Worm (Caenorhabditis elegans): ENCODE results near the gene ZK757.10.

DNA sequence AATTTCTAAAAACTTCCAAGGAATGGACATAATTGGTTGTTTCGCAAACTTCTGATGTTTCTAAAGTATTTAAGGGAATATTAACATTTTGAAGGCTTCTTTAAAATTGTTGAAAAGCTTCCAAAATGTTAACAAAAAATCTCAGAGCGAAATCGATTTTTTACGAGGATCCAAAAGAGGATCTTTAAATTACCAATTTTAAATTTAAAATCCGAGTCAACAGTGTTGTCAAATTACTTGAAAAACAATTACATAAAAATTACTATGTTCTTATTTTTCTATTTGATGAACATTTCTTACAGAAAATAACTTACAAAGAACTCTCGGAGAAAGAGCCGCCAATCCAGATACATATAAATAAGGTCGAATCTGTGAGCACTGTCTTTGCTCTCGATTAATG is at the start of gene ZK757.10:
- no peak for TF ChIP-seq ztf-23 (GFP tag; IDR thresholded peaks at IDR 0.05)
- no peak for TF ChIP-seq T22C8.4 (GFP tag; IDR thresholded peaks at IDR 0.05)
- TF ChIP-seq ref-1 (GFP tag; conservative IDR thresholded peaks at IDR 0.05): no peak
- no peak for TF ChIP-seq flt-1 (GFP tag; IDR thresholded peaks at IDR 0.05)
- no peak for TF ChIP-seq klf-2 (GFP tag; conservative IDR thresholded peaks at IDR 0.05)
- TF ChIP-seq ztf-29 (GFP tag; IDR thresholded peaks at IDR 0.05): no peak
- TF ChIP-seq med-1 (GFP tag; optimal IDR thresholded peaks at IDR 0.05; ENCODE audit: insufficient read depth): no peak
- no peak for TF ChIP-seq cog-1 (tag; optimal IDR thresholded peaks at IDR 0.05)
- TF ChIP-seq tab-1 (GFP tag; IDR thresholded peaks at IDR 0.05): no peak
